Worm (Caenorhabditis elegans): ENCODE data around the gene Y45G12B.3.

Gene Y45G12B.3

DNA sequence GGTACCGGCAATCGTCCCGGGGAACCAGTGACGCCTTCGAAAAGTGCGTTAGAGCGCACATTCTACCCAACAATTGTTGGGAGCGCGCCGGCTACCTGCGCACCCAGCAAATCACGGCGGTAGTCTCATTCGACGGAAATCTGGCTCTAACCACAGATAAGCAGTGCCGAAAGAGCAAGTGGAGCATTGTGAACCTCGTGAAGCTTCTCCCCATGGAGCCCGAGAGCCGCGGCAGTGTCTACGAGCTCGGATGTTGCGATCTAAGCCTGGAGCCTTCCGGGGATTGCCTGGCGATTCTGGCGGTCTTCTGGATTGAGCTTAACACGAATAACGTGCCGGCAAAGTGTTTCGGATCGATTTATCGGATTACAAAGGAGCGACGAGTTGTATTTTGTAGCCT is 56.5 kb downstream of the Y45G12B.3 start:
- no peak for TF ChIP-seq pha-4 (tag; optimal IDR thresholded peaks at IDR 0.05)
- TF ChIP-seq ceh-24 (tag; optimal IDR thresholded peaks at IDR 0.05): no peak
- no peak for TF ChIP-seq ama-1 (optimal IDR thresholded peaks at IDR 0.05)
- no peak for TF ChIP-seq odd-2 (tag; optimal IDR thresholded peaks at IDR 0.05)
- no peak for TF ChIP-seq pros-1 (tag; optimal IDR thresholded peaks at IDR 0.05)
- no peak for TF ChIP-seq sox-4 (tag; optimal IDR thresholded peaks at IDR 0.05)
- no peak for TF ChIP-seq pax-1 (tag; optimal IDR thresholded peaks at IDR 0.05)
- no peak for TF ChIP-seq nhr-11 (tag; optimal IDR thresholded peaks at IDR 0.05)
- no peak for TF ChIP-seq ztf-16 (tag; optimal IDR thresholded peaks at IDR 0.05)
- no peak for TF ChIP-seq npax-4 (tag; optimal IDR thresholded peaks at IDR 0.05)
- TF ChIP-seq unc-86 (tag; optimal IDR thresholded peaks at IDR 0.05): no peak
- no peak for TF ChIP-seq ceh-14 (tag; optimal IDR thresholded peaks at IDR 0.05)
- no peak for TF ChIP-seq zip-5 (tag; optimal IDR thresholded peaks at IDR 0.05)
- no peak for TF ChIP-seq C38D4.7 (GFP tag; optimal IDR thresholded peaks at IDR 0.05)
- TF ChIP-seq mec-3 (tag; optimal IDR thresholded peaks at IDR 0.05; ENCODE audit: borderline replicate concordance): no peak
- TF ChIP-seq hlh-13 (GFP tag; optimal IDR thresholded peaks at IDR 0.05): no peak
- TF ChIP-seq dmd-4 (tag; optimal IDR thresholded peaks at IDR 0.05; ENCODE audit: borderline replicate concordance): no peak
- TF ChIP-seq sox-2 (GFP tag; IDR thresholded peaks at IDR 0.05): no peak
- TF ChIP-seq tbx-2 (tag; optimal IDR thresholded peaks at IDR 0.05): no peak
- no peak for TF ChIP-seq lin-11 (tag; optimal IDR thresholded peaks at IDR 0.05)

DNA sequence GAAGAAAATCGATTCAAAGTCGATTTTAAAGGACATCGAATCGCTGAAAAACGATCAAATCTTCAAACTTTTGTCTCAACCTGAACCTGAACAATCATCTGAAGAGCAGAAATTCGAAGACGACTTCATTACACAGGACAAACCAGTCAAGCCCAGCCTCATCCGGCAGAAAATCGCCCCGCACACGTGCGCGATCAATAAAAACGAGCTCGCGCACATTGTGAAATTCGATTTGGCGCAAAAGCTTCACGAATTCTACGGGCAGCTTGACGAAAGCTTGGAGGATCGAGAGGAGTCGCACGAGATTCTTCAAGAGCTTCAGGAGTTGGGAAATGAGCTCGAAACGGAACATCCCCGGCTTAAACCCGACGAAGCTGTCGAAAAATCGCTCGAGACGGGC is 57.0 kb downstream of the Y45G12B.3 start, which contains the start of gene W02H5.2:
Gene W02H5.2 (plus strand): TSS at position 301 of the 400 bp plus-strand sequence.
- TF ChIP-seq ama-1 (optimal IDR thresholded peaks at IDR 0.05) (no peak), ceh-45 (GFP tag; IDR thresholded peaks at IDR 0.05) (no peak), nfya-1 (tag; optimal IDR thresholded peaks at IDR 0.05) (no peak), Y22D7AL.16 (tag; optimal IDR thresholded peaks at IDR 0.05) (no peak), pros-1 (tag; optimal IDR thresholded peaks at IDR 0.05) (no peak), hlh-30 (tag; optimal IDR thresholded peaks at IDR 0.05; ENCODE audit: insufficient read depth) (no peak), K09A11.1 (tag; optimal IDR thresholded peaks at IDR 0.05; ENCODE audit: insufficient read depth) (no peak), C38D4.7 (GFP tag; optimal IDR thresholded peaks at IDR 0.05) (no peak), madf-2 (tag; optimal IDR thresholded peaks at IDR 0.05) (no peak), gmeb-2 (tag; optimal IDR thresholded peaks at IDR 0.05) (no peak), odd-2 (tag; optimal IDR thresholded peaks at IDR 0.05) (no peak), sox-2 (GFP tag; IDR thresholded peaks at IDR 0.05) (no peak)

DNA sequence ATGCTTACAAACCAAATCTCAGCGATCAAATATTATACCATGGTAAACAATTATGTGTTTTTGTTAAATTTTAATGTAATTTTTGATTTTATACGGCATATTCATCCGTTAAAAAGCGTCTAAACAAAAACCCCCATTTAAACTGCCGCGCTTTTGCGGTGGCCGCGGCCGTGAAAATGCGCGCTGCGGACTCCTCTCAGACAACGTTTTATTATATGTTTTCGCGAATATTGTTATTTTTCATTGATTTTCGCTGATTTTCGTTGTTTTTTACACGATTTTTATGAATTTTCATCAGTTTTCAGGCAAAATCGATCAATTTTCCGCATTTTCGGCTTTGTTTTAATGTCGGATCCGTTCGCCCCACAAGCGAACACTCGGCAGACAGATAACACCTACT is 57.5 kb downstream of the Y45G12B.3 start, which contains the start of gene W02H5.19:
Gene W02H5.19 (plus strand): TSS at position 346 of the 400 bp plus-strand sequence.
- peak; percentile 57 for TF ChIP-seq fax-1 (tag; optimal IDR thresholded peaks at IDR 0.05)
- peak; percentile 58 for TF ChIP-seq eyg-1 (tag; optimal IDR thresholded peaks at IDR 0.05)
- TF ChIP-seq rnt-1 (tag; optimal IDR thresholded peaks at IDR 0.05): peak; percentile 84
- peak; percentile 67 for TF ChIP-seq ceh-14 (tag; optimal IDR thresholded peaks at IDR 0.05)
- no peak for TF ChIP-seq pha-4 (tag; optimal IDR thresholded peaks at IDR 0.05)
- TF ChIP-seq ceh-45 (GFP tag; IDR thresholded peaks at IDR 0.05): no peak
- peak; percentile 87 for TF ChIP-seq hlh-8 (tag; optimal IDR thresholded peaks at IDR 0.05)
- no peak for TF ChIP-seq T23F11.4 (GFP tag; optimal IDR thresholded peaks at IDR 0.05)
- TF ChIP-seq che-1 (tag; optimal IDR thresholded peaks at IDR 0.05): no peak
- TF ChIP-seq C38D4.7 (GFP tag; optimal IDR thresholded peaks at IDR 0.05): no peak
- peak; percentile 36 for TF ChIP-seq hlh-13 (GFP tag; optimal IDR thresholded peaks at IDR 0.05)
- TF ChIP-seq ceh-2 (tag; optimal IDR thresholded peaks at IDR 0.05): peak; percentile 91
- TF ChIP-seq ztf-16 (tag; optimal IDR thresholded peaks at IDR 0.05): no peak
- no peak for TF ChIP-seq unc-3 (GFP tag; conservative IDR thresholded peaks at IDR 0.05)
- TF ChIP-seq unc-3 (tag; optimal IDR thresholded peaks at IDR 0.05): no peak
- TF ChIP-seq pqm-1 (tag; optimal IDR thresholded peaks at IDR 0.05): no peak
- no peak for TF ChIP-seq Y22D7AL.16 (tag; optimal IDR thresholded peaks at IDR 0.05)
- peak; percentile 60 for TF ChIP-seq ceh-34 (tag; optimal IDR thresholded peaks at IDR 0.05)
- peak; percentile 4 for TF ChIP-seq ttx-3 (tag; optimal IDR thresholded peaks at IDR 0.05)
- peak; percentile 97 for TF ChIP-seq ceh-31 (tag; optimal IDR thresholded peaks at IDR 0.05)
- TF ChIP-seq pax-1 (tag; optimal IDR thresholded peaks at IDR 0.05): no peak
- TF ChIP-seq ceh-24 (tag; optimal IDR thresholded peaks at IDR 0.05): no peak
- peak; percentile 13 for TF ChIP-seq sdc-2 (tag; optimal IDR thresholded peaks at IDR 0.05)
- TF ChIP-seq lim-6 (tag; optimal IDR thresholded peaks at IDR 0.05): peak; percentile 80
- no peak for TF ChIP-seq pat-9 (tag; optimal IDR thresholded peaks at IDR 0.05)
- TF ChIP-seq ahr-1 (tag; optimal IDR thresholded peaks at IDR 0.05): peak; percentile 41
- TF ChIP-seq tbx-2 (tag; optimal IDR thresholded peaks at IDR 0.05): peak; percentile 87
- peak; percentile 20 for TF ChIP-seq dmd-4 (tag; optimal IDR thresholded peaks at IDR 0.05; ENCODE audit: borderline replicate concordance)
- peak; percentile 67 for TF ChIP-seq elt-2 (tag; optimal IDR thresholded peaks at IDR 0.05)
- peak; percentile 16 for TF ChIP-seq pha-2 (tag; optimal IDR thresholded peaks at IDR 0.05)
- TF ChIP-seq fkh-10 (GFP tag; optimal IDR thresholded peaks at IDR 0.05): no peak
- peak; percentile 88 for TF ChIP-seq tbx-7 (tag; optimal IDR thresholded peaks at IDR 0.05)
